Worm (Caenorhabditis elegans): Measurements from ENCODE around the gene F09F9.3.

Gene F09F9.3

ce11 chrX:4085489-4085888 lies 35.3 kb downstream of the F09F9.3 start:
- TF ChIP-seq tra-4 (tag; optimal IDR thresholded peaks at IDR 0.05) (no peak), flt-1 (GFP tag; IDR thresholded peaks at IDR 0.05) (no peak), ceh-36 (tag; optimal IDR thresholded peaks at IDR 0.05) (no peak), hmbx-1 (tag; optimal IDR thresholded peaks at IDR 0.05) (no peak), ets-7 (tag; optimal IDR thresholded peaks at IDR 0.05) (no peak), ceh-13 (GFP tag; optimal IDR thresholded peaks at IDR 0.05) (no peak), sea-1 (GFP tag; conservative IDR thresholded peaks at IDR 0.05) (no peak), tbx-11 (GFP tag; IDR thresholded peaks at IDR 0.05) (no peak), hnd-1 (tag; optimal IDR thresholded peaks at IDR 0.05) (no peak), aly-1 (tag; optimal IDR thresholded peaks at IDR 0.05) (no peak), ama-1 (optimal IDR thresholded peaks at IDR 0.05) (no peak), pes-1 (GFP tag; IDR thresholded peaks at IDR 0.05) (no peak), F13C5.2 (tag; optimal IDR thresholded peaks at IDR 0.05) (no peak)

- TF ChIP-seq sea-1 (GFP tag; conservative IDR thresholded peaks at IDR 0.05) (no peak), flt-1 (GFP tag; IDR thresholded peaks at IDR 0.05) (no peak), scrt-1 (GFP tag; IDR thresholded peaks at IDR 0.05) (no peak), tra-4 (tag; optimal IDR thresholded peaks at IDR 0.05) (no peak), F13C5.2 (tag; optimal IDR thresholded peaks at IDR 0.05) (no peak), hnd-1 (tag; optimal IDR thresholded peaks at IDR 0.05) (no peak), ceh-36 (tag; optimal IDR thresholded peaks at IDR 0.05) (no peak), hmg-4 (GFP tag; optimal IDR thresholded peaks at IDR 0.05) (no peak), ama-1 (optimal IDR thresholded peaks at IDR 0.05) (no peak)
Measured at ce11 chrX:4079264-4079663, 41.6 kb downstream of the F09F9.3 start, which contains the start of gene T06F4.1. Gene T06F4.1, minus strand, starts transcription at chrX:4079364.

- no peak for TF ChIP-seq ceh-13 (GFP tag; optimal IDR thresholded peaks at IDR 0.05)
- TF ChIP-seq ets-7 (tag; optimal IDR thresholded peaks at IDR 0.05), result no peak
- TF ChIP-seq scrt-1 (GFP tag; IDR thresholded peaks at IDR 0.05), result no peak
- TF ChIP-seq tbx-37 (GFP tag; conservative IDR thresholded peaks at IDR 0.05), result no peak
- TF ChIP-seq flt-1 (GFP tag; IDR thresholded peaks at IDR 0.05), result no peak
- TF ChIP-seq ceh-36 (tag; optimal IDR thresholded peaks at IDR 0.05), result no peak
- TF ChIP-seq hmbx-1 (tag; optimal IDR thresholded peaks at IDR 0.05), result no peak
- no peak for TF ChIP-seq pes-1 (GFP tag; IDR thresholded peaks at IDR 0.05)
Measured at ce11 chrX:4075934-4076333, 44.9 kb downstream of the F09F9.3 start.

ce11 chrX:4072501-4072900 lies 48.3 kb downstream of the F09F9.3 start:
- no peak for TF ChIP-seq tbx-37 (GFP tag; conservative IDR thresholded peaks at IDR 0.05)
- no peak for TF ChIP-seq ama-1 (optimal IDR thresholded peaks at IDR 0.05)
- no peak for TF ChIP-seq hnd-1 (tag; optimal IDR thresholded peaks at IDR 0.05)
- TF ChIP-seq flt-1 (GFP tag; IDR thresholded peaks at IDR 0.05), result no peak
- TF ChIP-seq sea-1 (GFP tag; conservative IDR thresholded peaks at IDR 0.05), result no peak
- TF ChIP-seq pes-1 (GFP tag; IDR thresholded peaks at IDR 0.05), result no peak
- TF ChIP-seq hmg-4 (GFP tag; optimal IDR thresholded peaks at IDR 0.05), result no peak
